Fruit fly (Drosophila melanogaster) Kc167 (cell line): ENCODE data around the gene obe.

Experiments
- Myc ChIP-seq: fragments of >200 bp; optimal IDR thresholded peaks from 2 replicates; lab custom pipeline; 2017; ENCODE audit warnings: missing external identifiers
- Sin3A ChIP-seq: fragments of >200 bp; optimal IDR thresholded peaks from 2 replicates; lab custom pipeline; 2018; ENCODE audit warnings: missing external identifiers
- h ChIP-seq: fragments of >200 bp; optimal IDR thresholded peaks from 3 replicates; lab custom pipeline; 2018; ENCODE audit warnings: missing external identifiers
- insv ChIP-seq: fragments of >200 bp; optimal IDR thresholded peaks from 3 replicates; lab custom pipeline; 2018; ENCODE audit warnings: missing external identifiers
- psq ChIP-seq: fragments of >200 bp; optimal IDR thresholded peaks from 2 replicates; lab custom pipeline; 2017; ENCODE audit warnings: missing external identifiers
- ttk ChIP-seq: sonication (Bioruptor generic); optimal IDR thresholded peaks from 2 replicates; lab custom pipeline; 2017; ENCODE audit warnings: missing external identifiers

The obe gene

dm6 chr3R:15485866-15486265 lies at the start of gene obe:
obe (plus strand) TSS chr3R:15486050.
- TF ChIP-seq ttk (no peak), h (lab: Kevin White, UChicago) (no peak), psq (lab: Kevin White, UChicago) (no peak), Sin3A (no peak), Myc (lab: Kevin White, UChicago) (no peak)

DNA sequence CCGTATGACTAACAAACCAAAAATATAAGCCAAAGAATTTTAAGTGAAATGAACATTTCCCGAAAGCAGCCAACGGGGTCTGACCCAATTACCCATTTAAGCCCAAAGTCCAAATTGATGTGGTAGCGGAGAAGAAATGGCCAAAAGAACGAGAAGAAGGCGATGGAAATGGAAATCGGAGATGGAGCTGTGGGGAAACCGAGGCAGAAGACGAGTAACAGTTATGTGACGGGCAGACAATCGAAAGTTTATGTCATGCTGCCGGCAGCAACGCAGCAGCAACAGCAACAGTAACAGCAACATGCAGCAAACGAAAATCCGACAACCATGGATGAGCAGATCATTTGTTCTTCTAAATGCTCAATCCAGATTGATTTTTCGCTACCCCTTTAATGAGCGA lies 49.1 kb upstream of the obe start:
- TF ChIP-seq Sin3A (no peak), insv (lab: Kevin White, UChicago) (no peak), h (lab: Kevin White, UChicago) (no peak), Myc (lab: Kevin White, UChicago) (no peak), ttk (no peak), psq (lab: Kevin White, UChicago) (no peak)

dm6 chr3R:15437458-15438414 lies 48.1 kb upstream of the obe start:
- no peak for TF ChIP-seq Myc (lab: Kevin White, UChicago)
- TF ChIP-seq ttk, result no peak
- no peak for TF ChIP-seq h (lab: Kevin White, UChicago)
- TF ChIP-seq Sin3A, result no peak
- no peak for TF ChIP-seq insv (lab: Kevin White, UChicago)
- TF ChIP-seq psq (lab: Kevin White, UChicago), result no peak

dm6 chr3R:15439669-15440068 lies 46.2 kb upstream of the obe start, which contains the start of gene Act88F:
Act88F (plus strand) TSS chr3R:15439969.
- TF ChIP-seq insv (lab: Kevin White, UChicago) (no peak), h (lab: Kevin White, UChicago) (no peak), Myc (lab: Kevin White, UChicago) (no peak), ttk (no peak), Sin3A (no peak), psq (lab: Kevin White, UChicago) (no peak)

DNA sequence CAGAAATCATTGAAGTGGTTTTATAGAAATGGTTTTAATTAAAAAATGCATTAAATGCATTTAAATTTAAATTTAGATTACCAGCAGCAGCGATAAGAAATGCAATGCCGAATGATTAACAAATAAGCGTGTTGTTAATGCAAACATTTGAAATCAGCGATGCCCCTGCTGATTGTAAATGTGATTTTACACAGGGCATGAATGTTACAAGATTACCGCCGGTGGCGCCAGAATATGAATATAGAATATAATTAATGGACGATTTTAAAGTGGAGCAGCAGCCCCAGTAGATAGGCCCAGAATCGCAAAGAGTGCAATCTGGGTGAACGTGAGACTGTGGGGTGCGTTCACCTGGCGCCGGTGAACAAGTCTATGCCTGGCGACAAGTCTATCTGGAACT lies 39.7 kb upstream of the obe start:
- TF ChIP-seq h (lab: Kevin White, UChicago) (no peak), psq (lab: Kevin White, UChicago) (no peak), Sin3A (no peak), ttk (no peak), Myc (lab: Kevin White, UChicago) (no peak), insv (lab: Kevin White, UChicago) (no peak)

dm6 chr3R:15447791-15448190 lies 38.1 kb upstream of the obe start:
- TF ChIP-seq Myc (lab: Kevin White, UChicago), result no peak
- no peak for TF ChIP-seq ttk
- TF ChIP-seq Sin3A, result no peak
- TF ChIP-seq insv (lab: Kevin White, UChicago), result no peak
- TF ChIP-seq h (lab: Kevin White, UChicago), result no peak
- TF ChIP-seq psq (lab: Kevin White, UChicago), result no peak

DNA sequence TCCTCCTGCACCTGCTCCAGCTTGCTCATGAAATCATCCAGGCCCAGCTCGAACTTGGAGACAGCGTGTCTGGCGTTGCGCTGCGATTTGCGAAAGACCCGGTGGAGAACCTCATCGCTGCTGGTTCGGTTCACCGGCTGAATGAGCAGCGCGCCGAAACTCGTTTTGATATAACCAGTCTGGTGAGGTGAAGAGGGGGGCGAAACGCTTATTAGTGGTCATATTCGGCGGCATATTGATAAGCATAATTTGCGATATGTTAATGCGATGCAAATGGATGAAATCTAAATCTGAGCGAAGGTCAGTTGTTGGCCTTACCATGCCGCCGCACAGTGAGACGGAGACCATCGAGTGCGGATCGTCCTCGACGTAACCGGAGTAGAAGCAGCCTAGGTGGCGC lies 37.2 kb upstream of the obe start:
- TF ChIP-seq ttk (no peak), h (lab: Kevin White, UChicago) (no peak), Myc (lab: Kevin White, UChicago) (no peak), psq (lab: Kevin White, UChicago) (no peak)

dm6 chr3R:15451344-15452107 lies 34.3 kb upstream of the obe start:
- TF ChIP-seq ttk, result no peak

DNA sequence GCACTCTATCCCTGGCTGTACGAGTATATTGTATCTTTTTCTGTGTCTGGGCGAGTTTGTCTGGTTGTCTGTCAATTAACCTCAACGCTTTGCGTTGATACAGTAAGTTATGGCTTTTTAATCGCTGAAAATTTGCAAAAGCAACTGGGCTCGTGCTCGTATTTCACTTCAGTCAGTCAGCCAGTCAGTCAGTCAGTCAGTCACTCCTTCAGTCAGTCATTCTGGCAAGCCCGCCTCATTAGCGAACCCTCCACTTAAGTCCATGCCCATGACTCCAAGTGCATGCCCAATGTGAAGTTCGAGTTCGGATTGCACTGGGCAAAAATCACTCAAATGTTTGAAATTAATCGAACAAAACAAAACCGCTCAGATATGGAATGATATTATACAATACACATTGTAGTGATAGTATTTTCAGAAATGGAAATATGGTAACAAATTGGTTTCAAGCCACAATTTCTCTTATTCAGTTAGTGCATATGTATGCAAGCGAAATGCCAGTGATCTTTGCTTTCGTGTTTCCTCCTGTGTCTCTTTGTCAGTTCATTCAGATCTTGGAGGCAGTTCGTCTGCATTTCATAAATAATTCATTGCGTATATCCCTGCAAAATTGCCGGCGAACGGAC lies 28.4 kb upstream of the obe start:
- TF ChIP-seq h (lab: Kevin White, UChicago) (no peak), ttk (no peak), psq (lab: Kevin White, UChicago) (no peak), insv (lab: Kevin White, UChicago) (no peak), Sin3A (no peak), Myc (lab: Kevin White, UChicago) (no peak)

DNA sequence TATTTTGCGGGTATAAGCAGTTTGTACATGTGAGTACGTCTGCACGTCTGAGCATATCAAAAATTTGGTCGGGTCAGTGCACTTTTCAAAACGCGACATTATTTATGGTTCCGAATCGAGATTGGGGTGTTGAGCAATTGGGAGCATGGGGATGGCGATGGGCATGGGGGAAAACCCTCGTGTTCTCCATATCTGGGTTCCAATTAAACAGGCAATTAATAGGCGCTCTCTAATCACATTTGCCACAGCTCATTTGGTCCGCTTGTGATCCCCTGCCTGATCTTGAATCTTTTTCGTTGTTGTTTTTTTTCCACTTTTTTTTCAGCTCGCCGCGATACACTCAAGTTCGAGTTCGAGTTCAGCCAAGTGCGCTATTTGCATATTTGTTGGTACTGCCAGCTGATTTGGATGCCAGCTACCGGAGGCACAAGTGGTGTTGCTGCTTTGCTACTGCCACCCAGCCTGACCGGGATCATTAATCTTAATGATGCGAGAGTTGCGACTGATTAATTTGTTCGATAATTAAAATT lies 27.6 kb upstream of the obe start:
- TF ChIP-seq psq (lab: Kevin White, UChicago) (no peak), ttk (no peak), insv (lab: Kevin White, UChicago) (no peak), Myc (lab: Kevin White, UChicago) (no peak), h (lab: Kevin White, UChicago) (no peak), Sin3A (no peak)

DNA sequence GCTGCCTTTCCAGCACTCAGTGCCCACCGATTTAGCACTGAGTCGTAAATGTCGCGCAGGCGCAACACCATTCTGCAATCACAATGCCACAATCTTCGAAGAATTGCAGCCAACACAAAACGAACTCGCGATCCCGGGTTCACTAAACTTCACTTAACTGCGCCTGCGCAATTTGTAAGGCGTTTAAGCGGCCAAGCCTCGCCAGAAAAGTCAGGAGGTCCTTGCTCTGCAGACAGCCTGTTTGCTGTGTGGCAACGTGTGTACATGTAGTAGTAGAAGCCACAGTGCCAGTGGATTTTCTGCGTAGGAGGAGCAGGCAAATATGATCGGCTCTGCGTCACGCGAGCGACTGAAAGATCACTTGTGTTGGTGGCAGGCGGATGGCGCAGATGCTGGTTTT lies 22.7 kb upstream of the obe start:
- TF ChIP-seq Myc (lab: Kevin White, UChicago), result no peak
- TF ChIP-seq insv (lab: Kevin White, UChicago), result no peak
- no peak for TF ChIP-seq Sin3A
- no peak for TF ChIP-seq ttk
- TF ChIP-seq psq (lab: Kevin White, UChicago), result no peak
- TF ChIP-seq h (lab: Kevin White, UChicago), result no peak
